Worm (Caenorhabditis elegans): ENCODE measurements around the gene F20B6.5.

F20B6.5 gene

ce11 chrX:4157896-4158295 lies 41.8 kb downstream of the F20B6.5 start:
- TF ChIP-seq cebp-1 (GFP tag; IDR thresholded peaks at IDR 0.05) (no peak), cebp-1 (tag; optimal IDR thresholded peaks at IDR 0.05) (peak; percentile 13), ztf-26 (tag; optimal IDR thresholded peaks at IDR 0.05) (no peak), pbrm-1 (GFP tag; IDR thresholded peaks at IDR 0.05) (no peak)

- TF ChIP-seq aptf-2 (GFP tag; conservative IDR thresholded peaks at IDR 0.05) (no peak), snpc-1.3 (tag; optimal IDR thresholded peaks at IDR 0.05; ENCODE audit: insufficient read depth) (no peak), ztf-22 (GFP tag; optimal IDR thresholded peaks at IDR 0.05) (no peak), F57A8.1 (GFP tag; optimal IDR thresholded peaks at IDR 0.05) (no peak), dpl-1 (GFP tag; optimal IDR thresholded peaks at IDR 0.05) (no peak), ztf-28 (GFP tag; IDR thresholded peaks at IDR 0.05) (no peak), lin-35 (GFP tag; optimal IDR thresholded peaks at IDR 0.05) (no peak), ztf-26 (tag; optimal IDR thresholded peaks at IDR 0.05) (no peak), ceh-40 (GFP tag; IDR thresholded peaks at IDR 0.05) (no peak), nfya-1 (tag; optimal IDR thresholded peaks at IDR 0.05; ENCODE audit: borderline replicate concordance, insufficient read depth) (no peak), hmg-20 (GFP tag; IDR thresholded peaks at IDR 0.05) (no peak), fkh-3 (tag; optimal IDR thresholded peaks at IDR 0.05) (no peak), ceh-91 (GFP tag; IDR thresholded peaks at IDR 0.05) (no peak), lsl-1 (GFP tag; optimal IDR thresholded peaks at IDR 0.05) (no peak), atf-7 (tag; optimal IDR thresholded peaks at IDR 0.05) (no peak), aptf-3 (GFP tag; IDR thresholded peaks at IDR 0.05) (no peak), F52B5.7 (tag; optimal IDR thresholded peaks at IDR 0.05) (no peak), nfyb-1 (GFP tag; IDR thresholded peaks at IDR 0.05) (no peak), tbx-9 (tag; optimal IDR thresholded peaks at IDR 0.05; ENCODE audit: borderline replicate concordance) (no peak)
These were observed 44.9 kb downstream of the F20B6.5 start for ce11 chrX:4154784-4155183.

- TF ChIP-seq F55B11.4 (tag; optimal IDR thresholded peaks at IDR 0.05; ENCODE audit: borderline replicate concordance, insufficient read depth) (no peak), K12H6.12 (tag; optimal IDR thresholded peaks at IDR 0.05) (no peak), ztf-6 (GFP tag; IDR thresholded peaks at IDR 0.05) (no peak), sdz-38 (tag; optimal IDR thresholded peaks at IDR 0.05) (no peak), mes-4 (tag; optimal IDR thresholded peaks at IDR 0.05) (no peak), sptf-2 (GFP tag; optimal IDR thresholded peaks at IDR 0.05) (no peak), rcor-1 (GFP tag; IDR thresholded peaks at IDR 0.05) (no peak), unc-62 (GFP tag; optimal IDR thresholded peaks at IDR 0.05) (no peak), rec-8 (tag; optimal IDR thresholded peaks at IDR 0.05) (no peak)
These were observed 46.4 kb downstream of the F20B6.5 start, which contains the start of gene nck-1 for ce11 chrX:4153343-4153742. Gene nck-1, minus strand, starts transcription at chrX:4153443.

DNA sequence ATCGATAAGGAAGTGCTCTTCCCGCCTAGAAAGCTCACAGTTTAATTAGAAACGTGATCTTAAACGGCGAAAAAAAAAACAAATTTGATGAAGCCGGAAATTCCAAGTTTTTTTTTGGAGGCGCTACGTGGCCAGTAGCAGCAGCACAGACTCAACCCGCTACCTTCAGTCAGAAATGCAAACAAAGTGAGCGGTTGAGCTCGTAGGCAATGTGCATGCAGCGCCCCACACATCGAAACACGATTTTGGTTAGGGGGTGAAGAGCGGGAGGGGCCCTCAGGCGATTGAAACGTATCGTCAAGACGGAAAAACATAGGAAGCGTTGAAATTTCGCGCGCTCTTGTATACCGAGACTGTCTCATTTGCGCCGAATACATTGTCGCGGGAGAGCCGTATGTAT lies 48.5 kb downstream of the F20B6.5 start:
- TF ChIP-seq Y67H2A.10 (GFP tag; conservative IDR thresholded peaks at IDR 0.05) (no peak), zfh-2 (GFP tag; conservative IDR thresholded peaks at IDR 0.05) (peak; percentile 45; the same call in 1 of the 2 replicates)

Data from whole organism, young adult.